Fruit fly (Drosophila melanogaster) whole organism, pupa: ENCODE measurements around the gene CG43246.
A peak's percentile ranks its signal among the peaks of the same experiment; 100 is the strongest.

Experiments used
- CG10348 ChIP-seq: fragments of 200-800 bp; sonication (Bioruptor generic); IDR thresholded peaks from 2 replicates; pipeline ENCODE4 v1.3.6; 2022; ENCODE audit warnings: missing biosample characterization, missing genetic modification characterization
- CG12605 ChIP-seq: fragments of 200-800 bp; sonication (Bioruptor generic); IDR thresholded peaks from 2 replicates; pipeline ENCODE4 v1.3.6; 2022; ENCODE audit warnings: missing biosample characterization, missing genetic modification characterization
- CG13204 ChIP-seq: fragments of 200-800 bp; sonication (Bioruptor generic); optimal IDR thresholded peaks from 2 replicates; lab custom pipeline; 2018; ENCODE audit warnings: missing biosample characterization, mild to moderate bottlenecking, missing genetic modification characterization, moderate library complexity
- CG14655 ChIP-seq: fragments of 200-800 bp; sonication (Bioruptor generic); optimal IDR thresholded peaks from 3 replicates; lab custom pipeline; 2017; ENCODE audit warnings: mild to moderate bottlenecking, missing biosample characterization, missing genetic modification reagents, missing genetic modification characterization
- CG15710 ChIP-seq: fragments of 200-800 bp; sonication (Bioruptor generic); optimal IDR thresholded peaks from 2 replicates; lab custom pipeline; 2018; ENCODE audit warnings: missing biosample characterization, mild to moderate bottlenecking, missing genetic modification characterization, moderate library complexity
- CG17806 ChIP-seq: fragments of 200-800 bp; sonication (Bioruptor generic); optimal IDR thresholded peaks from 2 replicates; lab custom pipeline; 2018; ENCODE audit warnings: missing biosample characterization, mild to moderate bottlenecking, missing genetic modification characterization, moderate library complexity
- CG32121 ChIP-seq: fragments of 200-800 bp; sonication (Bioruptor generic); IDR thresholded peaks from 2 replicates; pipeline ENCODE4 v1.3.6; 2022; ENCODE audit warnings: missing biosample characterization, missing genetic modification characterization
- CG34367 ChIP-seq: fragments of 200-800 bp; sonication (Bioruptor generic); optimal IDR thresholded peaks from 2 replicates; lab custom pipeline; 2018; ENCODE audit warnings: missing biosample characterization, mild to moderate bottlenecking, missing genetic modification characterization
- CG4496 ChIP-seq: fragments of 200-800 bp; sonication (Bioruptor generic); IDR thresholded peaks from 3 replicates; pipeline ENCODE4 v1.3.6; 2022; ENCODE audit warnings: missing biosample characterization, missing genetic modification characterization
- CG8159 ChIP-seq: fragments of 200-800 bp; sonication (Bioruptor generic); optimal IDR thresholded peaks from 3 replicates; lab custom pipeline; 2018; ENCODE audit warnings: missing biosample characterization, mild to moderate bottlenecking, missing genetic modification characterization, moderate library complexity
- CG8301 ChIP-seq: fragments of 200-800 bp; sonication (Bioruptor generic); optimal IDR thresholded peaks from 2 replicates; lab custom pipeline; 2018; ENCODE audit warnings: missing biosample characterization, mild to moderate bottlenecking, missing genetic modification characterization
- CG9948 ChIP-seq: fragments of 200-800 bp; sonication (Bioruptor generic); optimal IDR thresholded peaks from 2 replicates; lab custom pipeline; 2018; ENCODE audit warnings: missing biosample characterization, mild to moderate bottlenecking, missing genetic modification characterization, moderate library complexity
- D1 ChIP-seq: fragments of 200-800 bp; sonication (Bioruptor generic); optimal IDR thresholded peaks from 2 replicates; lab custom pipeline; 2018; ENCODE audit warnings: missing biosample characterization, mild to moderate bottlenecking, missing genetic modification characterization, moderate library complexity
- EcR ChIP-seq: fragments of 200-800 bp; sonication (Bioruptor generic); optimal IDR thresholded peaks from 3 replicates; lab custom pipeline; 2019; ENCODE audit warnings: missing biosample characterization, missing genetic modification characterization, mild to moderate bottlenecking, moderate library complexity, missing genetic modification reagents
- Ets98B ChIP-seq: fragments of 200-800 bp; sonication (Bioruptor generic); IDR thresholded peaks from 2 replicates; pipeline ENCODE4 v1.3.6; 2022; ENCODE audit warnings: missing biosample characterization, missing genetic modification characterization
- Pif1A ChIP-seq: fragments of 200-800 bp; sonication (Bioruptor generic); optimal IDR thresholded peaks from 3 replicates; lab custom pipeline; 2016; ENCODE audit warnings: missing biosample characterization, missing genetic modification characterization
- Pif1B ChIP-seq: fragments of 200-800 bp; sonication (Bioruptor generic); optimal IDR thresholded peaks from 3 replicates; lab custom pipeline; 2016; ENCODE audit warnings: missing biosample characterization, missing genetic modification characterization
- Snoo ChIP-seq: fragments of 200-800 bp; sonication (Bioruptor generic); optimal IDR thresholded peaks from 3 replicates; lab custom pipeline; 2017; ENCODE audit warnings: missing biosample characterization, mild to moderate bottlenecking, missing genetic modification characterization, inconsistent platforms
- fd96Ca ChIP-seq: fragments of 200-800 bp; sonication (Bioruptor generic); IDR thresholded peaks from 3 replicates; pipeline ENCODE4 v1.3.6; 2022; ENCODE audit warnings: missing biosample characterization, missing genetic modification characterization
- gl ChIP-seq: fragments of 200-800 bp; sonication (Bioruptor generic); optimal IDR thresholded peaks from 2 replicates; lab custom pipeline; 2018; ENCODE audit warnings: missing biosample characterization, mild to moderate bottlenecking, missing genetic modification characterization
- rn ChIP-seq: fragments of 200-800 bp; sonication (Bioruptor generic); IDR thresholded peaks from 2 replicates; pipeline ENCODE4 v1.3.6; 2022; ENCODE audit warnings: missing biosample characterization, missing genetic modification characterization

The CG43246 gene

DNA sequence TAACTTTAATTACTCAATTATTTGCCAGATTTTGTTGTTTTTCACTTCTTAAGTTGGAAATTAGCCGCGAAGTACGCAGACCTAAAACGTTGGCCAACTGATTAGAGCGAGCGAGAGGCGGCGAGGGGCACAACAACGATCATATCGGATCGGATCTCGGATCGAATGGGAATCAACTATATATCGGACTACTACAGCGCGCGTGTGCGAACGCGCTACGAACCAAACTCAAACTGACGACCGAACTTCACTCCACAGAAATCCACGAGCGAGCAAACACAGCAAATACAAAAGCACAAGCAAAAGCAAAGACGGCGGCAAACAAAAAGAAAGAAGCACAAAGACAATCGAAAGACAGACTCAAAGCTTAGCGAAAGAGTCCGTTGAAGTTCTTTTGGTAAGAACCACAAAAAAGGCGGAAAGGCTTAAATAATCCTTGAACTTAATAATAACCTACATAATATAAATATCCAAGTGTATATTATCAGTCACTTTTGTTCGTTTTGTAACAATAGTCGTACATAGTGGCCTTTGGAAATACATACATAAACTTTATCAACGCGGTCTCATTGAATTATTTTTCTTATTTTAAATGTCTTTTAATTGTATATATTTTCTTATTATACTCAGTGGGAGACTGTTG lies at the start of gene CG43246, which contains the start of gene bbg:
Gene CG43246 (plus strand): TSS at position 593 of the 643 bp plus-strand sequence.
Gene bbg (minus strand): TSS at position 235 of the 643 bp plus-strand sequence.
- peak; percentile 64; the same call in 1 of the 3 replicates for TF ChIP-seq CG4496 (GFP tag; lab: Robert Waterston, UW)
- peak; percentile 3 for TF ChIP-seq EcR (GFP tag; lab: Kevin White, UChicago)
- no peak for TF ChIP-seq CG34367 (tag; lab: Kevin White, UChicago)
- TF ChIP-seq CG12605: no peak
- no peak for TF ChIP-seq CG15710 (tag; lab: Kevin White, UChicago)
- peak; percentile 46; the same call in 1 of the 2 replicates for TF ChIP-seq Ets98B
- no peak for TF ChIP-seq CG8159
- TF ChIP-seq CG32121 (GFP tag; lab: Robert Waterston, UW): peak; percentile 18; the same call in 1 of the 2 replicates
- no peak for TF ChIP-seq CG10348 (GFP tag; lab: Robert Waterston, UW)
- no peak for TF ChIP-seq Pif1A (GFP tag; lab: Kevin White, UChicago)
- TF ChIP-seq Snoo (tag; lab: Kevin White, UChicago): no peak
- TF ChIP-seq CG8301 (tag; lab: Kevin White, UChicago): no peak
- TF ChIP-seq gl: no peak
- no peak for TF ChIP-seq CG9948 (tag; lab: Kevin White, UChicago)
- no peak for TF ChIP-seq fd96Ca (GFP tag; lab: Robert Waterston, UW)
- TF ChIP-seq CG14655: no peak
- TF ChIP-seq, all 21 proteins: peak for 4

DNA sequence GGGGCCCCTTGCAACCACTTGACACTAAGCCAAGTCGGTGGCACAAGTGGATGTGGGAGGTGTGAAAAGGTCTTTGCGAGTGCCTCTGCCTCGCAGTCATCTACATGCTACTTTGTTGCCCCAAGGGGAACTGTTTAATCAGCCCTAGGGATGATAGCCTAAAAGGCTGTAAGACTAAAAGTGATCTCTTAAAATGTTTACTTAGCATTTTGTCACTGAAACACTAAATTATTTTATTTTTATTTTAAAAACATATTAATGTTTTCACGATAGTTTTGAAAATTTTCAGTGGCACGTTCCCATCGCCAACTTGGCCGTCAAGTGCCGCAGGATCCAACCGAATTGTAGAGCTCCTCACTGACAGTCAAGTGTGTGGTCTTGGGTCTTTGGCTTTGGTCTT lies 39.0 kb upstream of the CG43246 start:
- TF ChIP-seq CG8159 (peak; percentile 15), EcR (GFP tag; lab: Kevin White, UChicago) (no peak), CG34367 (tag; lab: Kevin White, UChicago) (no peak), CG12605 (no peak), CG9948 (tag; lab: Kevin White, UChicago) (peak; percentile 33), CG8301 (tag; lab: Kevin White, UChicago) (no peak), Snoo (tag; lab: Kevin White, UChicago) (no peak), D1 (tag; lab: Kevin White, UChicago) (no peak), CG4496 (GFP tag; lab: Robert Waterston, UW) (no peak), CG17806 (tag; lab: Kevin White, UChicago) (peak; percentile 7), CG15710 (tag; lab: Kevin White, UChicago) (peak; percentile 41), CG10348 (GFP tag; lab: Robert Waterston, UW) (no peak), gl (no peak), fd96Ca (GFP tag; lab: Robert Waterston, UW) (no peak), CG14655 (peak; percentile 7), CG13204 (GFP tag; lab: Kevin White, UChicago) (no peak), CG32121 (GFP tag; lab: Robert Waterston, UW) (no peak), Pif1A (GFP tag; lab: Kevin White, UChicago) (peak; percentile 12), Ets98B (no peak), Pif1B (GFP tag; lab: Kevin White, UChicago) (no peak), rn (GFP tag; lab: Robert Waterston, UW) (no peak)

DNA sequence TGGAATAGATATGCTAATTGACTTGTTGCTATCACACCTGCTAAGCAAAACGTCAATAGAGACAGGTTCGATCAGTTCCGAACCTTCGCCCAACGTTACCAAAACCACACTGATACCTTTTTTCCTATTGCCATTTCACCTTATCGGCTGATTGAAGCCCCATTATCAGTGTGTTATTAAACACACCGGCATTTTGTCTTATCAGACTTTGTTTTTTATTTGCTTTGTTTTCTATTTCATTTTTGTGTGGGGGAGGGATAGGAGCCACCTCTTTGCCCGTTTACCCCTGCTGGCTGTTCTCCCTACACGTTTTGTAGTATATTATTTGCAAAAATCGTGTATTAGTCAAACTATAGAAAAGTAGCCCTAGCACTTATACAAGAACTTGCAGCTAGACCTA lies 26.5 kb upstream of the CG43246 start:
- TF ChIP-seq D1 (tag; lab: Kevin White, UChicago) (no peak), CG8301 (tag; lab: Kevin White, UChicago) (no peak), EcR (GFP tag; lab: Kevin White, UChicago) (no peak), Pif1A (GFP tag; lab: Kevin White, UChicago) (no peak), CG13204 (GFP tag; lab: Kevin White, UChicago) (no peak), Snoo (tag; lab: Kevin White, UChicago) (no peak), CG12605 (no peak), CG9948 (tag; lab: Kevin White, UChicago) (no peak), CG8159 (no peak)
- TF ChIP-seq, all 21 proteins: peak for 0

DNA sequence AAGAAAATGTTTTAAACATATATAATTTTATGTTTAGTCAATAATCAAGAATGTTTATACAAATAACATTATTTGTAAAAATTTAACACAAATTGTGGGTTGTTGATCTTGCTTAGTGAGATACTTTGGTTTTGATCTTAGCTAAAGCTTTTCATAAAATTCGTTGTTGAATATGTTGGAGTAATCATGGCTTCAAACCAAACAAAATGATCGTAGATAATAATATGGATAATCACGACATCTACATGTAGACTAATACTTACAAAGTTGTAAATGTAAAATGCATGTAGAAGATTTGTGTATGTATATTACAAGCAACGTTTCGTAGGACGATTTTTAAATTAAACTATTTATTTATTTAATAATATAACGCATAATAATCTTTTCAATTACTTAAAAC lies 23.1 kb upstream of the CG43246 start:
- TF ChIP-seq D1 (tag; lab: Kevin White, UChicago) (no peak), CG10348 (GFP tag; lab: Robert Waterston, UW) (no peak), CG8159 (no peak), Snoo (tag; lab: Kevin White, UChicago) (no peak), CG15710 (tag; lab: Kevin White, UChicago) (no peak), EcR (GFP tag; lab: Kevin White, UChicago) (no peak), Pif1B (GFP tag; lab: Kevin White, UChicago) (no peak), fd96Ca (GFP tag; lab: Robert Waterston, UW) (no peak), CG17806 (tag; lab: Kevin White, UChicago) (no peak), CG14655 (no peak), Ets98B (no peak), CG9948 (tag; lab: Kevin White, UChicago) (no peak), CG12605 (no peak)

DNA sequence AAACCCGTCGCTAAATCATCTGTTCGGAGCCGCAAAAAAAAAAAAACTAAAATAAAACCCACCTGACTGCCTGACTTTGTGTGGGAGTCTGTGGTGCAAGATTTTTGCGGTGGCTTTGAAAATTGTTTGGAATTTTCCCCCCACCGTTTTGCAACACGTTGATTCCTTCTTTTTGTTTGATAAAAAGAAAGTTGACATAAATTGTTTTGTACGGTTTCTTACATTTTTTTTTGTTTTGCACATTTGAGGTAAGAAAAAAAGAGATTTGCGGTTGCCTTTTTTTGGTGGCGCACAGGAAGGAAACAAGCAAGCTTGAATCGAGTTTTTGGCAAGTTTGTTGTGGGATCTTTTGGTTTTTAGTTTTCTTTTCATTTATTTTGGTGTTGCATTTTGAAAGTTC lies 20.7 kb upstream of the CG43246 start:
- TF ChIP-seq CG34367 (tag; lab: Kevin White, UChicago): no peak
- 0 out of 2 replicates have a peak, but pooled peaks have one; percentile 23 for TF ChIP-seq CG32121 (GFP tag; lab: Robert Waterston, UW)
- 0 out of 3 replicates have a peak, but pooled peaks have one; percentile 36 for TF ChIP-seq fd96Ca (GFP tag; lab: Robert Waterston, UW)
- TF ChIP-seq D1 (tag; lab: Kevin White, UChicago): no peak
- TF ChIP-seq CG8159: no peak
- peak; percentile 15 for TF ChIP-seq Snoo (tag; lab: Kevin White, UChicago)
- no peak for TF ChIP-seq CG17806 (tag; lab: Kevin White, UChicago)
- 0 out of 3 replicates have a peak, but pooled peaks have one; percentile 39 for TF ChIP-seq CG4496 (GFP tag; lab: Robert Waterston, UW)
- TF ChIP-seq gl: no peak
- TF ChIP-seq Ets98B: peak; percentile 31
- TF ChIP-seq Pif1A (GFP tag; lab: Kevin White, UChicago): no peak
- TF ChIP-seq CG10348 (GFP tag; lab: Robert Waterston, UW): no peak
- no peak for TF ChIP-seq CG12605
- no peak for TF ChIP-seq EcR (GFP tag; lab: Kevin White, UChicago)
- TF ChIP-seq CG9948 (tag; lab: Kevin White, UChicago): no peak
- TF ChIP-seq rn (GFP tag; lab: Robert Waterston, UW): no peak
